Fruit fly (Drosophila melanogaster) whole organism, embryonic: ENCODE data around the gene CG31549.

Experiments used
- Aef1 ChIP-seq: fragments of 200-800 bp; sonication (Bioruptor generic); IDR thresholded peaks from 3 replicates; pipeline ENCODE4 v1.3.6; 2022; ENCODE audit warnings: missing biosample characterization, missing genetic modification characterization
- Asciz ChIP-seq: fragments of 200-800 bp; sonication (Bioruptor generic); optimal IDR thresholded peaks from 2 replicates; lab custom pipeline; 2017; ENCODE audit warnings: missing biosample characterization, mild to moderate bottlenecking, missing genetic modification characterization, missing genetic modification reagents
- Bgb ChIP-seq: fragments of 200-800 bp; sonication (Bioruptor generic); IDR thresholded peaks from 2 replicates; pipeline ENCODE4 v1.3.6; 2022; ENCODE audit warnings: missing biosample characterization, missing genetic modification characterization; ENCODE audit not compliant: partially characterized antibody
- CG1233 ChIP-seq: fragments of 200-800 bp; sonication (Bioruptor generic); optimal IDR thresholded peaks from 4 replicates; lab custom pipeline; 2018; ENCODE audit warnings: missing biosample characterization, mild to moderate bottlenecking, missing genetic modification characterization
- CG12769 ChIP-seq: fragments of 200-800 bp; sonication (Bioruptor generic); optimal IDR thresholded peaks from 2 replicates; lab custom pipeline; 2019; ENCODE audit warnings: missing biosample characterization, mild to moderate bottlenecking, missing genetic modification characterization, moderate library complexity
- CG13287 ChIP-seq: fragments of 200-800 bp; sonication (Bioruptor generic); IDR thresholded peaks from 2 replicates; pipeline ENCODE4 v1.3.6; 2022; ENCODE audit warnings: missing biosample characterization, missing genetic modification characterization; ENCODE audit not compliant: partially characterized antibody
- CG14860 ChIP-seq: fragments of 200-800 bp; sonication (Bioruptor generic); IDR thresholded peaks from 3 replicates; pipeline ENCODE4 v1.3.6; 2022; ENCODE audit warnings: missing biosample characterization, missing genetic modification characterization; ENCODE audit not compliant: partially characterized antibody
- CG15514 ChIP-seq: fragments of 200-800 bp; sonication (Bioruptor generic); optimal IDR thresholded peaks from 3 replicates; lab custom pipeline; 2017; ENCODE audit warnings: missing biosample characterization, missing genetic modification characterization, mild to moderate bottlenecking, moderate library complexity, missing genetic modification reagents
- CG17186 ChIP-seq: fragments of 200-800 bp; sonication (Bioruptor generic); optimal IDR thresholded peaks from 3 replicates; lab custom pipeline; 2017; ENCODE audit warnings: missing biosample characterization, missing genetic modification reagents, missing genetic modification characterization
- CG17802 ChIP-seq: fragments of 200-800 bp; sonication (Bioruptor generic); optimal IDR thresholded peaks from 2 replicates; lab custom pipeline; 2018; ENCODE audit warnings: missing biosample characterization, mild to moderate bottlenecking, missing genetic modification characterization, moderate library complexity
- CG17829 ChIP-seq: fragments of 200-800 bp; optimal IDR thresholded peaks from 2 replicates; lab custom pipeline; 2019; ENCODE audit warnings: missing biosample characterization, mild to moderate bottlenecking, missing genetic modification characterization, moderate library complexity
- CG2678 ChIP-seq: fragments of 200-800 bp; sonication (Bioruptor generic); optimal IDR thresholded peaks from 3 replicates; lab custom pipeline; 2019; ENCODE audit warnings: missing biosample characterization, mild to moderate bottlenecking, missing genetic modification characterization, moderate library complexity
- CG30403 ChIP-seq: fragments of 200-800 bp; sonication (Bioruptor generic); optimal IDR thresholded peaks from 3 replicates; lab custom pipeline; 2016; ENCODE audit warnings: missing biosample characterization, missing genetic modification characterization
- CG3407 ChIP-seq: fragments of 200-800 bp; sonication (Bioruptor generic); optimal IDR thresholded peaks from 2 replicates; lab custom pipeline; 2018; ENCODE audit warnings: missing biosample characterization, mild to moderate bottlenecking, missing genetic modification characterization
- CG3726 ChIP-seq: fragments of 200-800 bp; sonication (Bioruptor generic); IDR thresholded peaks from 3 replicates; pipeline ENCODE4, ENCODE4 v1.3.6; 2022; ENCODE audit warnings: missing biosample characterization, missing genetic modification characterization
- CG6689 ChIP-seq: fragments of 200-800 bp; sonication (Bioruptor generic); IDR thresholded peaks from 2 replicates; pipeline ENCODE4 v1.3.6; 2022; ENCODE audit warnings: missing biosample characterization, missing genetic modification characterization
- CG6765 ChIP-seq: fragments of 200-800 bp; sonication (Bioruptor generic); optimal IDR thresholded peaks from 3 replicates; lab custom pipeline; 2017; ENCODE audit warnings: missing biosample characterization, mild to moderate bottlenecking, missing genetic modification characterization
- CG7372 ChIP-seq: fragments of 200-800 bp; sonication (Bioruptor generic); IDR thresholded peaks from 2 replicates; pipeline ENCODE4 v1.3.6; 2022; ENCODE audit warnings: missing biosample characterization, missing genetic modification characterization
- CG8765 ChIP-seq: fragments of 200-800 bp; sonication (Bioruptor generic); IDR thresholded peaks from 2 replicates; pipeline ENCODE4 v1.3.6; 2022; ENCODE audit warnings: missing biosample characterization, missing genetic modification characterization
- CG9817 ChIP-seq: fragments of 200-800 bp; sonication (Bioruptor generic); optimal IDR thresholded peaks from 2 replicates; lab custom pipeline; 2018; ENCODE audit warnings: missing biosample characterization, mild to moderate bottlenecking, missing genetic modification characterization, moderate library complexity
- Deaf1 ChIP-seq: fragments of 200-800 bp; optimal IDR thresholded peaks from 3 replicates; lab custom pipeline; 2019; ENCODE audit warnings: missing biosample characterization, mild to moderate bottlenecking, missing genetic modification characterization, moderate library complexity
- Dll ChIP-seq: fragments of 200-800 bp; sonication (Bioruptor generic); IDR thresholded peaks from 4 replicates; pipeline ENCODE4 v1.3.6; 2022; ENCODE audit warnings: missing biosample characterization, missing genetic modification characterization; ENCODE audit not compliant: partially characterized antibody
- Dref ChIP-seq: fragments of 200-800 bp; sonication (Bioruptor generic); IDR thresholded peaks from 2 replicates; pipeline ENCODE4 v1.3.6; 2022; ENCODE audit warnings: missing biosample characterization, missing genetic modification characterization
- Hand ChIP-seq: fragments of 200-800 bp; sonication (Bioruptor generic); optimal IDR thresholded peaks from 2 replicates; lab custom pipeline; 2017; ENCODE audit warnings: mild to moderate bottlenecking, missing biosample characterization, missing genetic modification reagents, missing genetic modification characterization
- HmgZ ChIP-seq: fragments of 200-800 bp; sonication (Bioruptor generic); optimal IDR thresholded peaks from 2 replicates; lab custom pipeline; 2018; ENCODE audit warnings: missing biosample characterization, mild to moderate bottlenecking, missing genetic modification characterization
- Lhr ChIP-seq: fragments of 200-800 bp; sonication (Bioruptor generic); optimal IDR thresholded peaks from 3 replicates; lab custom pipeline; 2017; ENCODE audit warnings: mild to moderate bottlenecking, missing biosample characterization, missing genetic modification reagents, missing genetic modification characterization
- Max ChIP-seq: fragments of 200-800 bp; sonication (Bioruptor generic); optimal IDR thresholded peaks from 2 replicates; lab custom pipeline; 2016; ENCODE audit warnings: missing biosample characterization, mild to moderate bottlenecking, missing genetic modification characterization
- Optix ChIP-seq: fragments of 200-800 bp; sonication (Bioruptor generic); IDR thresholded peaks from 3 replicates; pipeline ENCODE4 v1.3.6; 2022; ENCODE audit warnings: missing biosample characterization, missing genetic modification characterization
- PHDP ChIP-seq: fragments of 200-800 bp; sonication (Bioruptor generic); optimal IDR thresholded peaks from 3 replicates; lab custom pipeline; 2018; ENCODE audit warnings: missing biosample characterization, mild to moderate bottlenecking, missing genetic modification characterization, moderate library complexity
- Sry-δ ChIP-seq: fragments of 200-800 bp; sonication (Bioruptor generic); optimal IDR thresholded peaks from 2 replicates; lab custom pipeline; 2016; ENCODE audit warnings: missing biosample characterization, missing genetic modification characterization
- amos ChIP-seq: fragments of 200-800 bp; sonication (Bioruptor generic); IDR thresholded peaks from 2 replicates; pipeline ENCODE4 v1.3.6; 2022; ENCODE audit warnings: missing biosample characterization, missing genetic modification characterization; ENCODE audit not compliant: partially characterized antibody
- cad ChIP-seq: fragments of >200 bp; optimal IDR thresholded peaks from 2 replicates; lab custom pipeline; 2017; ENCODE audit warnings: missing biosample characterization, missing genetic modification characterization
- chm ChIP-seq: fragments of 200-800 bp; sonication (Bioruptor generic); IDR thresholded peaks from 2 replicates; pipeline ENCODE4 v1.3.6; 2022; ENCODE audit warnings: missing biosample characterization, missing genetic modification characterization
- danr ChIP-seq: fragments of 200-800 bp; sonication (Bioruptor generic); IDR thresholded peaks from 2 replicates; pipeline ENCODE4 v1.3.6; 2022; ENCODE audit warnings: missing biosample characterization, missing genetic modification characterization
- exex ChIP-seq: fragments of 200-800 bp; sonication (Bioruptor generic); optimal IDR thresholded peaks from 4 replicates; lab custom pipeline; 2018; ENCODE audit warnings: missing biosample characterization, mild to moderate bottlenecking, missing genetic modification characterization, moderate library complexity
- gem ChIP-seq: fragments of 200-800 bp; sonication (Bioruptor generic); optimal IDR thresholded peaks from 2 replicates; lab custom pipeline; 2019; ENCODE audit warnings: missing biosample characterization, mild to moderate bottlenecking, missing genetic modification characterization, moderate library complexity
- grn ChIP-seq: fragments of 200-800 bp; sonication (Bioruptor generic); optimal IDR thresholded peaks from 3 replicates; lab custom pipeline; 2017; ENCODE audit warnings: missing biosample characterization, missing genetic modification characterization
- her ChIP-seq: fragments of 200-800 bp; sonication (Bioruptor generic); optimal IDR thresholded peaks from 2 replicates; lab custom pipeline; 2016; ENCODE audit warnings: missing biosample characterization, missing genetic modification characterization
- kay ChIP-seq: fragments of 200-800 bp; sonication (Bioruptor generic); optimal IDR thresholded peaks from 2 replicates; lab custom pipeline; 2016; ENCODE audit warnings: missing biosample characterization, missing genetic modification characterization
- kni ChIP-seq: fragments of 200-800 bp; sonication (Bioruptor generic); optimal IDR thresholded peaks from 3 replicates; lab custom pipeline; 2017; ENCODE audit warnings: mild to moderate bottlenecking, missing biosample characterization, missing genetic modification reagents, missing genetic modification characterization
- mld ChIP-seq: fragments of 200-800 bp; sonication (Bioruptor generic); IDR thresholded peaks from 3 replicates; pipeline ENCODE4 v1.3.6; 2022; ENCODE audit warnings: missing biosample characterization, missing genetic modification characterization; ENCODE audit not compliant: partially characterized antibody
- nom ChIP-seq: fragments of 200-800 bp; sonication (Bioruptor generic); optimal IDR thresholded peaks from 2 replicates; lab custom pipeline; 2017; ENCODE audit warnings: missing biosample characterization, missing genetic modification characterization, mild to moderate bottlenecking, moderate library complexity, missing genetic modification reagents
- pzg ChIP-seq: fragments of 200-800 bp; sonication (Bioruptor generic); optimal IDR thresholded peaks from 3 replicates; lab custom pipeline; 2018; ENCODE audit warnings: missing biosample characterization, mild to moderate bottlenecking, missing genetic modification characterization, moderate library complexity
- repo ChIP-seq: fragments of 200-800 bp; sonication (Bioruptor generic); optimal IDR thresholded peaks from 2 replicates; lab custom pipeline; 2016; ENCODE audit warnings: missing biosample characterization, missing genetic modification characterization
- ssp ChIP-seq: fragments of 200-800 bp; sonication (Bioruptor generic); IDR thresholded peaks from 2 replicates; pipeline ENCODE4 v1.3.6; 2022; ENCODE audit warnings: missing biosample characterization, missing genetic modification characterization
- vvl ChIP-seq: fragments of 200-800 bp; sonication (Bioruptor generic); IDR thresholded peaks from 2 replicates; pipeline ENCODE4 v1.3.6; 2022; ENCODE audit warnings: missing biosample characterization, missing genetic modification characterization

Gene CG31549

DNA sequence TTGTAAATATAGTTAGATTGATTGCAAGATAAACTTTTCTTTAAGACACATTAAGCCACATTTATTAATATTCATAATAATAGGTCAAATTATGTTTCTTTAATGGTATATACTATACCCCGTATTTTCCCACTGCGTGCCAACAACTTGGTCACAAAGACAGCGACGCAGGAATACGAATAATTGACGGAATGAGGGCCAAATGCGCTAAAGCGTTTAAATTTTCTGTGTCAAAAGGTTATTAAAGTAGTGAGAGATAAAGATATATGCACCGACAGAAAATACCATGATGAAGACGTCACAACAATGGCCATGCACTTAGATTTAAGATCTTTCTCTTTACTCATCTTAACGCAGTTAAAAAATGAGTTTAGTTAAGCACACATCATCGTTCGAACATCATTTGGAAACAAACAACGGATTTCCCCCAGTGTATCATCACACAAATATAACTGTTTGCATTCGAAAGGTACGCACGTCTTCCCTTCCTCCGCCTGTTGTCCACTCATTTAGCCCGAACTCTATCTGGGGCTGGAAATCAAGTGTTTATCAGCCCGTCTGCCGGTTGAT, 11.5 kb upstream of the CG31549 start (continued):
- TF ChIP-seq Hand (GFP tag; lab: Kevin White, UChicago): peak; percentile 44
- TF ChIP-seq CG6765 (GFP tag; lab: Kevin White, UChicago): no peak
- TF ChIP-seq CG3407: peak; percentile 38

DNA sequence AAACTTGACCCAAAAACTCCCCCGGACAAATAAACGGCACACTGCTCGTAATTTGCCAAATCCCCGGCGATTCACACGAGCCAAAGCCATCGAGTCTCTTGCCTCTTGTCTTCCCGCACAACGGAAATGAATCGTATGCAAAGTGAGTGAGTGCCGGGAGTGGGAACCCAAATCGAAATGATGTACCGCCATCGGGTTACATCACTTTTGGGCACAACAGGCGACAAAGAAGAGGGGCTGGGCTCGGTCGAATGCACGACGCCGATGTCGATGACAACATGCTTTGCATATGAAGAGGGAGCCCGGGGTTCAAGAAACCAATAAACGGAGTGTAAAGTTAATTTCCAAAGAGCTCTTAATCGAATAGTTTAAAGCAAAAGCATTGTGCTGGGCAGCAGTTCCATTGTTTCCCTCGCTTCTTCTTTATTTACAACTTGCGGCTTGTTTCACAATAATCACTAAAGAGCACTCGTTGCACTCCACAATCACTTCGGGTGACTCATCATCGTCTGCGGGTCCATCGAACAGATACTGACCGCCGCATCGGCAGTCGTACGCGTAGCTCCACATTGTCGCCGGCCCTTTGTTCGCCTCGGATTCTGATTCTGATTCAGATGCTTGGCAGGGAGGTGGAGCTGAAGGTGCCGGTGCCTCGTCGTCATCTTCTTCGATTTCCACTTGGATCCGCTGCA, 10.1 kb upstream of the CG31549 start:
- TF ChIP-seq CG14860 (GFP tag; lab: Robert Waterston, UW): 0 out of 3 replicates have a peak, but pooled peaks have one; percentile 19
- no peak for TF ChIP-seq amos (GFP tag; lab: Robert Waterston, UW)
- no peak for TF ChIP-seq repo (GFP tag; lab: Kevin White, UChicago)
- no peak for TF ChIP-seq Hand (GFP tag; lab: Kevin White, UChicago)
- no peak for TF ChIP-seq CG13287
- no peak for TF ChIP-seq CG17186 (GFP tag; lab: Kevin White, UChicago)
- TF ChIP-seq her (GFP tag; lab: Kevin White, UChicago): no peak
- TF ChIP-seq Deaf1 (tag; lab: Kevin White, UChicago): peak; percentile 24
- TF ChIP-seq CG1233 (GFP tag; lab: Kevin White, UChicago): no peak
- 0 out of 3 replicates have a peak, but pooled peaks have one; percentile 17 for TF ChIP-seq mld (GFP tag; lab: Robert Waterston, UW)
- TF ChIP-seq HmgZ: no peak
- no peak for TF ChIP-seq Asciz (GFP tag; lab: Kevin White, UChicago)
- TF ChIP-seq Max (GFP tag; lab: Kevin White, UChicago): no peak
- no peak for TF ChIP-seq gem (tag; lab: Kevin White, UChicago)
- TF ChIP-seq CG17829 (tag; lab: Kevin White, UChicago): no peak
- peak; percentile 41 for TF ChIP-seq CG12769
- no peak for TF ChIP-seq cad
- no peak for TF ChIP-seq CG8765
- no peak for TF ChIP-seq Optix (GFP tag; lab: Robert Waterston, UW)
- TF ChIP-seq Dll (GFP tag; lab: Robert Waterston, UW): no peak
- no peak for TF ChIP-seq CG15514 (GFP tag; lab: Kevin White, UChicago)
- TF ChIP-seq kni (GFP tag; lab: Kevin White, UChicago): peak; percentile 43
- TF ChIP-seq Lhr (GFP tag; lab: Kevin White, UChicago): no peak
- TF ChIP-seq CG7372: no peak
- TF ChIP-seq PHDP (tag; lab: Kevin White, UChicago): no peak
- TF ChIP-seq CG17802 (tag; lab: Kevin White, UChicago): no peak
- TF ChIP-seq kay (GFP tag; lab: Kevin White, UChicago): peak; percentile 8
- peak; percentile 95 for TF ChIP-seq nom (GFP tag; lab: Kevin White, UChicago)
- no peak for TF ChIP-seq danr
- TF ChIP-seq chm: 0 out of 2 replicates have a peak, but pooled peaks have one; percentile 9
- 0 out of 3 replicates have a peak, but pooled peaks have one; percentile 19 for TF ChIP-seq CG3726
- TF ChIP-seq grn (GFP tag; lab: Kevin White, UChicago): no peak
- TF ChIP-seq ssp (GFP tag; lab: Robert Waterston, UW): 0 out of 2 replicates have a peak, but pooled peaks have one; percentile 11
- TF ChIP-seq Dref (GFP tag; lab: Robert Waterston, UW): no peak
- no peak for TF ChIP-seq CG6689 (GFP tag; lab: Robert Waterston, UW)
- TF ChIP-seq CG9817 (tag; lab: Kevin White, UChicago): no peak
- TF ChIP-seq exex: no peak
- no peak for TF ChIP-seq CG2678 (tag; lab: Kevin White, UChicago)
- no peak for TF ChIP-seq Bgb (GFP tag; lab: Robert Waterston, UW)
- TF ChIP-seq CG30403 (GFP tag; lab: Kevin White, UChicago): no peak
- no peak for TF ChIP-seq Aef1 (GFP tag; lab: Robert Waterston, UW)
- peak; percentile 70; the same call in 1 of the 2 replicates for TF ChIP-seq vvl (GFP tag; lab: Robert Waterston, UW)
- no peak for TF ChIP-seq Sry-δ
- no peak for TF ChIP-seq pzg (GFP tag; lab: Kevin White, UChicago)
